Fruit fly (Drosophila melanogaster) S2 (cell line): ENCODE measurements around the gene CG10063.

Experiments used
- CG8478 ChIP-seq: fragments of >200 bp; optimal IDR thresholded peaks from 2 replicates; lab custom pipeline; 2018
- CTCF ChIP-seq, 2 experiments: fragments of >200 bp; optimal IDR thresholded peaks; 2 replicates each; lab custom pipeline; 2018

Gene CG10063

dm6 chr3L:6994464-6995363 lies 22.4 kb upstream of the CG10063 start:
- TF ChIP-seq CTCF (optimal IDR thresholded peaks at IDR 0.05; lab: Kevin White, UChicago) = peak; percentile 69 to 89

- TF ChIP-seq CTCF (optimal IDR thresholded peaks at IDR 0.05; lab: Kevin White, UChicago) (no peak), CG8478 (no peak)
Observed at dm6 chr3L:6993350-6993749, 21.1 kb upstream of the CG10063 start.

dm6 chr3L:6990288-6990687 lies 18.0 kb upstream of the CG10063 start, which contains the start of gene bin:
Gene bin, plus strand, starts transcription at chr3L:6990622.
- no peak for TF ChIP-seq CTCF (optimal IDR thresholded peaks at IDR 0.05; lab: Kevin White, UChicago)
- no peak for TF ChIP-seq CG8478

- TF ChIP-seq CG8478 (no peak), CTCF (optimal IDR thresholded peaks at IDR 0.05; lab: Kevin White, UChicago) (no peak)
Observed at dm6 chr3L:6988942-6989569, 16.8 kb upstream of the CG10063 start.

- TF ChIP-seq CTCF (optimal IDR thresholded peaks at IDR 0.05; lab: Kevin White, UChicago) (no peak), CG8478 (no peak)
Observed at dm6 chr3L:6984486-6984885, 12.2 kb upstream of the CG10063 start, which contains the start of the genes CG32388 and CG43439. Gene CG32388, minus strand, starts transcription at chr3L:6984586. Gene CG43439, minus strand, starts transcription at chr3L:6984586.

- TF ChIP-seq CTCF (optimal IDR thresholded peaks at IDR 0.05; lab: Kevin White, UChicago) (no peak), CG8478 (no peak)
Observed at dm6 chr3L:6981823-6982222, 9.6 kb upstream of the CG10063 start.

- TF ChIP-seq CG8478 (no peak), CTCF (optimal IDR thresholded peaks at IDR 0.05; lab: Kevin White, UChicago) (no peak)
Observed at dm6 chr3L:6981109-6981741, 9.0 kb upstream of the CG10063 start.

- TF ChIP-seq CG8478 = no peak
- TF ChIP-seq CTCF (optimal IDR thresholded peaks at IDR 0.05; lab: Kevin White, UChicago) = no peak
Observed at dm6 chr3L:6980553-6980952, 8.3 kb upstream of the CG10063 start.

- TF ChIP-seq CG8478 = no peak
- peak; percentile 76 for TF ChIP-seq CTCF (optimal IDR thresholded peaks at IDR 0.05; lab: Kevin White, UChicago)
Observed at dm6 chr3L:6979387-6980249, 7.4 kb upstream of the CG10063 start, which contains the start of gene Galphai. Gene Galphai, minus strand, starts transcription at chr3L:6980044.

dm6 chr3L:6978757-6979386 lies 6.6 kb upstream of the CG10063 start:
- TF ChIP-seq CG8478 = no peak
- TF ChIP-seq CTCF (optimal IDR thresholded peaks at IDR 0.05; lab: Kevin White, UChicago) = no peak

dm6 chr3L:6978030-6978683 lies 5.9 kb upstream of the CG10063 start:
- TF ChIP-seq CG8478 (no peak), CTCF (optimal IDR thresholded peaks at IDR 0.05; lab: Kevin White, UChicago) (no peak)

- TF ChIP-seq CTCF (optimal IDR thresholded peaks at IDR 0.05; lab: Kevin White, UChicago) (no peak), CG8478 (no peak)
Observed at dm6 chr3L:6977391-6977790, 5.1 kb upstream of the CG10063 start.

- TF ChIP-seq CTCF (optimal IDR thresholded peaks at IDR 0.05; lab: Kevin White, UChicago) (no peak), CG8478 (no peak)
Observed at dm6 chr3L:6976601-6977140, 4.4 kb upstream of the CG10063 start.
